Worm (Caenorhabditis elegans) whole organism, L4/young adult: ENCODE data around the gene sma-5.

ENCODE experiments used
- W03F9.2 ChIP-seq: fragments of 150-350 bp; optimal IDR thresholded peaks from 2 replicates; lab custom pipeline; 2014; ENCODE audit warnings: missing biosample characterization, missing genetic modification characterization
- dao-5 ChIP-seq: sonication (generic microtip); optimal IDR thresholded peaks from 2 replicates; lab custom pipeline; 2016; ENCODE audit warnings: missing genotype, missing genetic modification characterization, moderate library complexity, missing compliant biosample characterization
- him-1 ChIP-seq: sonication (generic microtip); optimal IDR thresholded peaks from 2 replicates; lab custom pipeline; 2016; ENCODE audit warnings: missing genotype, missing genetic modification reagents, missing genetic modification characterization, missing compliant biosample characterization

- no peak for TF ChIP-seq W03F9.2
- TF ChIP-seq him-1 (tag; lab: Kevin White, UChicago): no peak
- no peak for TF ChIP-seq dao-5 (tag; lab: Kevin White, UChicago)
Measured at ce11 chrX:11992246-11992645, 13.1 kb downstream of the sma-5 start.
